Worm (Caenorhabditis elegans) whole organism, L4 larva: ENCODE measurements around the gene Y53G8B.1.
A peak's percentile ranks its signal among the peaks of the same experiment; 100 is the strongest.

Experiments used
- F44E2.7 ChIP-seq: fragments of 200-800 bp; sonication (Bioruptor generic); IDR thresholded peaks from 2 replicates; pipeline ENCODE4 v2.1.2; 2022; ENCODE audit warnings: missing genetic modification characterization, missing compliant biosample characterization
- T26A8.4 ChIP-seq: fragments of 200-800 bp; sonication (Bioruptor generic); IDR thresholded peaks from 2 replicates; pipeline ENCODE4 v1.3.6; 2022; ENCODE audit warnings: missing genetic modification characterization, missing compliant biosample characterization
- daf-16 ChIP-seq, 3 experiments: sonication (generic microtip); optimal IDR thresholded peaks; 2 replicates each; lab custom pipeline; 2016 to 2017; ENCODE audit warnings: missing genetic modification characterization in 3 of 3, missing genetic modification reagents in 3 of 3, mild to moderate bottlenecking in 2 of 3, missing compliant biosample characterization in 2 of 3, missing biosample characterization in 1 of 3, moderate library complexity in 1 of 3
- dmd-6 ChIP-seq: fragments of 200-800 bp; sonication (Bioruptor generic); IDR thresholded peaks from 2 replicates; pipeline ENCODE4 v1.3.6; 2022; ENCODE audit warnings: missing genetic modification reagents, missing genetic modification characterization, missing compliant biosample characterization
- hlh-11 ChIP-seq: fragments of 200-800 bp; sonication (Bioruptor generic); optimal IDR thresholded peaks from 2 replicates; lab custom pipeline; 2018; ENCODE audit warnings: mild to moderate bottlenecking, missing genetic modification characterization, missing compliant biosample characterization
- lin-15B ChIP-seq: fragments of 150-350 bp; sonication (generic microtip); optimal IDR thresholded peaks from 3 replicates; lab custom pipeline; 2014; ENCODE audit warnings: missing biosample characterization, missing genetic modification characterization
- lin-29 ChIP-seq: fragments of 200-800 bp; sonication (Bioruptor generic); IDR thresholded peaks from 2 replicates; pipeline ENCODE4 v1.3.6; 2022; ENCODE audit warnings: missing genetic modification reagents, missing genetic modification characterization, missing compliant biosample characterization
- lin-39 ChIP-seq: fragments of 150-350 bp; optimal IDR thresholded peaks from 2 replicates; lab custom pipeline; 2014; ENCODE audit warnings: missing biosample characterization, missing genetic modification reagents, missing genetic modification characterization
- mdl-1 ChIP-seq, 2 experiments: fragments of 150-350 bp in 1 of 2; sonication (generic microtip) in 1 of 2; optimal IDR thresholded peaks; 2 replicates each; lab custom pipeline; 2014 to 2017; ENCODE audit warnings: missing biosample characterization in 2 of 2, missing genetic modification characterization in 2 of 2
- mdt-29 ChIP-seq: fragments of 200-800 bp; sonication (Bioruptor generic); IDR thresholded peaks from 2 replicates; pipeline ENCODE4 v1.3.6; 2022; ENCODE audit warnings: missing genetic modification reagents, missing genetic modification characterization, missing compliant biosample characterization
- mes-2 ChIP-seq: sonication (generic microtip); optimal IDR thresholded peaks from 2 replicates; lab custom pipeline; 2016; ENCODE audit warnings: missing genotype, mild to moderate bottlenecking, missing genetic modification characterization, missing compliant biosample characterization; ENCODE audit not compliant: poor library complexity, severe bottlenecking
- nhr-42 ChIP-seq: fragments of 200-800 bp; sonication (Bioruptor generic); IDR thresholded peaks from 2 replicates; pipeline ENCODE4 v1.3.6; 2022; ENCODE audit warnings: missing genetic modification characterization, missing compliant biosample characterization
- nhr-48 ChIP-seq: sonication (generic microtip); optimal IDR thresholded peaks from 2 replicates; lab custom pipeline; 2016; ENCODE audit warnings: mild to moderate bottlenecking, missing genetic modification characterization, missing compliant biosample characterization
- set-16 ChIP-seq: fragments of 200-800 bp; sonication (Bioruptor generic); IDR thresholded peaks from 2 replicates; pipeline ENCODE4 v1.3.6; 2022; ENCODE audit warnings: missing genetic modification reagents, missing genetic modification characterization, missing compliant biosample characterization
- tag-97 ChIP-seq: fragments of 200-800 bp; sonication (Bioruptor generic); IDR thresholded peaks from 2 replicates; pipeline ENCODE4 v1.3.6; 2022; ENCODE audit warnings: missing genetic modification characterization, missing compliant biosample characterization
- unc-39 ChIP-seq: sonication (generic microtip); optimal IDR thresholded peaks from 2 replicates; lab custom pipeline; 2017; ENCODE audit warnings: missing biosample characterization, missing genetic modification characterization
- vab-7 ChIP-seq: fragments of 200-800 bp; sonication (Bioruptor generic); IDR thresholded peaks from 2 replicates; pipeline ENCODE4 v1.3.6; 2022; ENCODE audit warnings: missing genetic modification reagents, missing genetic modification characterization, missing compliant biosample characterization

Y53G8B.1 gene

ce11 chrIII:3174985-3175384 is 45.9 kb downstream of the Y53G8B.1 start, which contains the start of gene R148.3 (continued):
- TF ChIP-seq nhr-42 (GFP tag; lab: Robert Waterston, UW) (no peak), mdl-1 (tag; optimal IDR thresholded peaks at IDR 0.05; lab: Kevin White, UChicago) (peak; percentile 69 to 83), lin-15B (tag; lab: Kevin White, UChicago) (no peak), F44E2.7 (GFP tag; lab: Robert Waterston, UW) (no peak), T26A8.4 (GFP tag; lab: Robert Waterston, UW) (no peak), unc-39 (tag; lab: Kevin White, UChicago) (no peak), lin-29 (GFP tag; lab: Robert Waterston, UW) (no peak), mes-2 (tag; lab: Kevin White, UChicago) (peak; percentile 88), tag-97 (GFP tag; lab: Robert Waterston, UW) (no peak), mdt-29 (GFP tag; lab: Robert Waterston, UW) (no peak)
- TF ChIP-seq, all 104 proteins: peak for 21

ce11 chrIII:3176775-3177174 is 47.7 kb downstream of the Y53G8B.1 start:
- TF ChIP-seq dmd-6 (GFP tag; lab: Robert Waterston, UW), result no peak
- TF ChIP-seq set-16 (GFP tag; lab: Robert Waterston, UW), result peak; percentile 90
- no peak for TF ChIP-seq lin-39 (tag; lab: Kevin White, UChicago)
- TF ChIP-seq nhr-48, result no peak

- TF ChIP-seq set-16 (GFP tag; lab: Robert Waterston, UW), result peak; percentile 61
- no peak for TF ChIP-seq hlh-11
- no peak for TF ChIP-seq vab-7
- no peak for TF ChIP-seq daf-16 (GFP tag; optimal IDR thresholded peaks at IDR 0.05; lab: Kevin White, UChicago)
- TF ChIP-seq daf-16 (tag; optimal IDR thresholded peaks at IDR 0.05; lab: Kevin White, UChicago), result no peak
- TF ChIP-seq F44E2.7 (GFP tag; lab: Robert Waterston, UW), result no peak
Measured at ce11 chrIII:3179855-3180254, 50.8 kb downstream of the Y53G8B.1 start.
